Worm (Caenorhabditis elegans): Measurements from ENCODE around the gene str-56.
A peak's percentile ranks its signal among the peaks of the same experiment; 100 is the strongest.

str-56 gene

ce11 chrV:15891279-15891678 is 18.9 kb downstream of the str-56 start (continued):
- TF ChIP-seq ceh-32 (tag; optimal IDR thresholded peaks at IDR 0.05; ENCODE audit: poor library complexity): no peak
- no peak for TF ChIP-seq F49E8.2 (tag; optimal IDR thresholded peaks at IDR 0.05; ENCODE audit: borderline replicate concordance)
- no peak for TF ChIP-seq dmd-9 (GFP tag; IDR thresholded peaks at IDR 0.05)
- TF ChIP-seq ces-1 (GFP tag; optimal IDR thresholded peaks at IDR 0.05): no peak
- no peak for TF ChIP-seq ama-1 (optimal IDR thresholded peaks at IDR 0.05)
- no peak for TF ChIP-seq D1046.2 (GFP tag; IDR thresholded peaks at IDR 0.05)
- TF ChIP-seq tra-1 (GFP tag; IDR thresholded peaks at IDR 0.05): no peak
- TF ChIP-seq gei-8 (GFP tag; optimal IDR thresholded peaks at IDR 0.05): no peak
- no peak for TF ChIP-seq lin-1 (GFP tag; IDR thresholded peaks at IDR 0.05)
- peak; percentile 24 for TF ChIP-seq nhr-77 (tag; optimal IDR thresholded peaks at IDR 0.05)
- no peak for TF ChIP-seq nhr-11 (tag; optimal IDR thresholded peaks at IDR 0.05)
- no peak for TF ChIP-seq F37D6.2 (tag; optimal IDR thresholded peaks at IDR 0.05)
- no peak for TF ChIP-seq zip-11 (GFP tag; IDR thresholded peaks at IDR 0.05)
- no peak for TF ChIP-seq mdl-1 (tag; optimal IDR thresholded peaks at IDR 0.05)
- no peak for TF ChIP-seq zfp-2 (tag; optimal IDR thresholded peaks at IDR 0.05)
- TF ChIP-seq spr-1 (tag; optimal IDR thresholded peaks at IDR 0.05): no peak
- peak; percentile 91 for TF ChIP-seq nhr-28 (tag; optimal IDR thresholded peaks at IDR 0.05)
- 0 out of 2 replicates have a peak, but pooled peaks have one; percentile 6 for TF ChIP-seq php-3 (GFP tag; IDR thresholded peaks at IDR 0.05)
- TF ChIP-seq nhr-237 (tag; optimal IDR thresholded peaks at IDR 0.05): no peak
- TF ChIP-seq T26A8.4 (GFP tag; IDR thresholded peaks at IDR 0.05): no peak
- no peak for TF ChIP-seq nhr-25 (tag; optimal IDR thresholded peaks at IDR 0.05; ENCODE audit: borderline replicate concordance, insufficient read depth)
- TF ChIP-seq fkh-10 (GFP tag; optimal IDR thresholded peaks at IDR 0.05): no peak
- no peak for TF ChIP-seq lin-29 (GFP tag; IDR thresholded peaks at IDR 0.05)

ce11 chrV:15891761-15892160 is 19.4 kb downstream of the str-56 start, which contains the start of gene T06C12.12:
Gene T06C12.12 (plus strand): TSS chrV:15892061.
- TF ChIP-seq set-16 (GFP tag; IDR thresholded peaks at IDR 0.05) (no peak), tag-97 (GFP tag; IDR thresholded peaks at IDR 0.05) (no peak), daf-19 (GFP tag; conservative IDR thresholded peaks at IDR 0.05) (no peak), unc-62 (GFP tag; optimal IDR thresholded peaks at IDR 0.05 in 1 of 2) (no peak), unc-62 (tag; optimal IDR thresholded peaks at IDR 0.05) (no peak), pqm-1 (tag; optimal IDR thresholded peaks at IDR 0.05) (no peak), duxl-1 (tag; optimal IDR thresholded peaks at IDR 0.05; ENCODE audit: poor library complexity) (no peak), lir-3 (tag; optimal IDR thresholded peaks at IDR 0.05) (no peak), nhr-25 (tag; optimal IDR thresholded peaks at IDR 0.05; ENCODE audit: borderline replicate concordance, insufficient read depth) (no peak), mxl-2 (GFP tag; conservative IDR thresholded peaks at IDR 0.05) (no peak), zag-1 (tag; optimal IDR thresholded peaks at IDR 0.05) (no peak), Y5F2A.4 (GFP tag; optimal IDR thresholded peaks at IDR 0.05) (no peak), fos-1 (tag; optimal IDR thresholded peaks at IDR 0.05) (no peak), mdl-1 (tag; optimal IDR thresholded peaks at IDR 0.05) (no peak), zip-11 (GFP tag; IDR thresholded peaks at IDR 0.05) (no peak), ZK337.2 (GFP tag; IDR thresholded peaks at IDR 0.05) (no peak), nhr-237 (tag; optimal IDR thresholded peaks at IDR 0.05) (no peak), ceh-82 (tag; optimal IDR thresholded peaks at IDR 0.05) (no peak), nhr-10 (tag; optimal IDR thresholded peaks at IDR 0.05) (no peak)

ce11 chrV:15892696-15893095 is 20.3 kb downstream of the str-56 start, which contains the start of gene T06C12.11:
Gene T06C12.11 (plus strand): TSS chrV:15892996.
- TF ChIP-seq dve-1 (tag; optimal IDR thresholded peaks at IDR 0.05; ENCODE audit: insufficient read depth) (no peak), spr-1 (tag; optimal IDR thresholded peaks at IDR 0.05) (no peak), F37D6.2 (tag; optimal IDR thresholded peaks at IDR 0.05) (no peak), mdt-29 (GFP tag; IDR thresholded peaks at IDR 0.05) (no peak)

All from whole organism, L4 larva.